Fruit fly (Drosophila melanogaster) whole organism, prepupa: ENCODE measurements around the gene CG15169.

Experiments
- CG16779 ChIP-seq: fragments of 200-800 bp; sonication (Bioruptor generic); optimal IDR thresholded peaks from 3 replicates; lab custom pipeline; 2017; ENCODE audit warnings: missing biosample characterization, mild to moderate bottlenecking, missing genetic modification characterization
- CG3032 ChIP-seq: fragments of 200-800 bp; optimal IDR thresholded peaks from 2 replicates; lab custom pipeline; 2019; ENCODE audit warnings: missing biosample characterization, mild to moderate bottlenecking, missing genetic modification characterization, moderate library complexity
- CG3919 ChIP-seq: fragments of 200-800 bp; sonication (Bioruptor generic); optimal IDR thresholded peaks from 3 replicates; lab custom pipeline; 2016; ENCODE audit warnings: missing biosample characterization, missing genetic modification characterization
- CG4318 ChIP-seq: fragments of 200-800 bp; sonication (Bioruptor generic); optimal IDR thresholded peaks from 3 replicates; lab custom pipeline; 2017; ENCODE audit warnings: missing biosample characterization, mild to moderate bottlenecking, missing genetic modification characterization
- CG6163 ChIP-seq: fragments of 200-800 bp; sonication (Bioruptor generic); IDR thresholded peaks from 3 replicates; pipeline ENCODE4 v1.3.6; 2022; ENCODE audit warnings: missing biosample characterization, missing genetic modification characterization
- CG6276 ChIP-seq: fragments of 200-800 bp; sonication (Bioruptor generic); optimal IDR thresholded peaks from 2 replicates; lab custom pipeline; 2017; ENCODE audit warnings: missing biosample characterization, mild to moderate bottlenecking, missing genetic modification characterization
- CG8319 ChIP-seq: fragments of 200-800 bp; sonication (Bioruptor generic); optimal IDR thresholded peaks from 3 replicates; lab custom pipeline; 2016; ENCODE audit warnings: missing biosample characterization, missing genetic modification characterization
- Hr4 ChIP-seq: fragments of 200-800 bp; sonication (Bioruptor generic); optimal IDR thresholded peaks from 3 replicates; lab custom pipeline; 2016; ENCODE audit warnings: missing biosample characterization, missing genetic modification characterization
- achi ChIP-seq: fragments of 200-800 bp; sonication (Bioruptor generic); optimal IDR thresholded peaks from 3 replicates; lab custom pipeline; 2016; ENCODE audit warnings: missing biosample characterization, missing genetic modification characterization
- dac ChIP-seq: fragments of 200-800 bp; sonication (Bioruptor generic); optimal IDR thresholded peaks from 2 replicates; lab custom pipeline; 2017; ENCODE audit warnings: missing biosample characterization, mild to moderate bottlenecking, missing genetic modification characterization
- salr ChIP-seq, 2 experiments: fragments of 200-800 bp; sonication (Bioruptor generic); optimal IDR thresholded peaks; 3 replicates each; lab custom pipeline; 2016 to 2018; ENCODE audit warnings: missing biosample characterization in 2 of 2, missing genetic modification characterization in 2 of 2, mild to moderate bottlenecking in 1 of 2
- topi ChIP-seq: fragments of 200-800 bp; sonication (Bioruptor generic); optimal IDR thresholded peaks from 3 replicates; lab custom pipeline; 2016; ENCODE audit warnings: missing biosample characterization, missing genetic modification characterization
- vri ChIP-seq: fragments of 200-800 bp; sonication (Bioruptor generic); optimal IDR thresholded peaks from 3 replicates; lab custom pipeline; 2016; ENCODE audit warnings: missing biosample characterization, mild to moderate bottlenecking, missing genetic modification characterization

DNA sequence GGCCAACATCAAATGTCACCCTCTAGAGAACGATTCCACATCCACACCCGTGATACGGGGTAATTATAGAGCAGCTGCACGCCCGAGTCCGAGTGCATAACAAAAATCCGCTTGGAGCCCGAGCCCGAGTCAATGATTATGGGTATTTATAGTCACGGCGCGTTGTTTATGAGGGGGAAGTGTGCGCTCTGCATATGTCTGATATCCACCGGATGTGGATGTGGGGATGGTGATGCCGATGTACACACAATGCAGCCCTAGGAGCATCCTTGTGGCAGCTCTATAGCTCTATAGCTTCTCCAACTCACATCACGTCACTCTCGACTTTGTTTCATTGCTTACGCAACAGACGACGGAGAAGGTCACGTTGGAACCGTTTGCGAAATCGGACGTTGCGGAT, 46.6 kb downstream of the CG15169 start:
- TF ChIP-seq CG6276 (GFP tag; lab: Kevin White, UChicago), result no peak
- TF ChIP-seq CG4318 (GFP tag; lab: Kevin White, UChicago), result no peak
- no peak for TF ChIP-seq CG3919 (GFP tag; lab: Kevin White, UChicago)
- TF ChIP-seq vri (GFP tag; lab: Kevin White, UChicago), result no peak
- no peak for TF ChIP-seq CG8319 (GFP tag; lab: Kevin White, UChicago)
- no peak for TF ChIP-seq salr (GFP tag; optimal IDR thresholded peaks at IDR 0.05; lab: Kevin White, UChicago)
- no peak for TF ChIP-seq dac
- TF ChIP-seq CG3032, result no peak
- no peak for TF ChIP-seq achi (GFP tag; lab: Kevin White, UChicago)
- no peak for TF ChIP-seq CG6163
- TF ChIP-seq topi, result no peak
- TF ChIP-seq CG16779 (tag; lab: Kevin White, UChicago), result no peak
- TF ChIP-seq Hr4 (GFP tag; lab: Kevin White, UChicago), result no peak
